Worm (Caenorhabditis elegans) whole organism, L1 larva: ENCODE data around the gene C15C8.4.

Source experiments
- C04F5.9 ChIP-seq: sonication (generic microtip); optimal IDR thresholded peaks from 2 replicates; lab custom pipeline; 2016; ENCODE audit warnings: missing genetic modification characterization, missing compliant biosample characterization
- C34B4.2 ChIP-seq: sonication (generic microtip); optimal IDR thresholded peaks from 2 replicates; lab custom pipeline; 2017; ENCODE audit warnings: mild to moderate bottlenecking, missing genetic modification characterization, missing compliant biosample characterization
- aha-1 ChIP-seq: fragments of 150-350 bp; optimal IDR thresholded peaks from 2 replicates; lab custom pipeline; 2014; ENCODE audit warnings: missing biosample characterization, missing genetic modification characterization
- aly-2 ChIP-seq: fragments of 150-350 bp; optimal IDR thresholded peaks from 2 replicates; lab custom pipeline; 2014; ENCODE audit warnings: missing biosample characterization, missing genetic modification characterization
- blmp-1 ChIP-seq: fragments of 150-350 bp; optimal IDR thresholded peaks from 2 replicates; lab custom pipeline; 2014; ENCODE audit warnings: missing biosample characterization, missing genetic modification characterization
- ceh-8 ChIP-seq: fragments of 200-800 bp; sonication (Bioruptor generic); optimal IDR thresholded peaks from 2 replicates; lab custom pipeline; 2018; ENCODE audit warnings: mild to moderate bottlenecking, missing genetic modification characterization, moderate library complexity, missing compliant biosample characterization
- ceh-90 ChIP-seq: sonication (generic microtip); optimal IDR thresholded peaks from 2 replicates; lab custom pipeline; 2016; ENCODE audit warnings: missing genetic modification characterization, missing compliant biosample characterization
- ces-1 ChIP-seq: fragments of 150-350 bp; optimal IDR thresholded peaks from 2 replicates; lab custom pipeline; 2014; ENCODE audit warnings: missing biosample characterization, missing genetic modification reagents, missing genetic modification characterization
- efl-3 ChIP-seq: fragments of 200-800 bp; sonication (Bioruptor generic); optimal IDR thresholded peaks from 2 replicates; lab custom pipeline; 2018; ENCODE audit warnings: mild to moderate bottlenecking, missing genetic modification characterization, missing compliant biosample characterization
- egl-27 ChIP-seq, 2 experiments: fragments of 150-350 bp in 1 of 2; sonication (generic microtip); optimal IDR thresholded peaks; 3 replicates each; lab custom pipeline; 2017 to 2018; ENCODE audit warnings: missing biosample characterization in 2 of 2, missing genetic modification characterization in 2 of 2, missing genetic modification reagents in 2 of 2
- elt-2 ChIP-seq: sonication (generic microtip); optimal IDR thresholded peaks from 2 replicates; lab custom pipeline; 2016; ENCODE audit warnings: missing genetic modification characterization, mild to moderate bottlenecking, inconsistent platforms, missing compliant biosample characterization, missing genetic modification reagents
- fkh-10 ChIP-seq: sonication (generic microtip); optimal IDR thresholded peaks from 2 replicates; lab custom pipeline; 2017; ENCODE audit warnings: missing biosample characterization, missing genetic modification reagents, missing genetic modification characterization
- fkh-8 ChIP-seq: sonication (generic microtip); optimal IDR thresholded peaks from 2 replicates; lab custom pipeline; 2016; ENCODE audit warnings: mild to moderate bottlenecking, missing genetic modification characterization, missing compliant biosample characterization
- grh-1 ChIP-seq: fragments of 200-800 bp; sonication (Bioruptor generic); IDR thresholded peaks from 2 replicates; pipeline ENCODE4 v1.3.6; 2022; ENCODE audit warnings: missing genetic modification reagents, missing genetic modification characterization, missing compliant biosample characterization
- hlh-17 ChIP-seq: fragments of 200-800 bp; sonication (Bioruptor generic); optimal IDR thresholded peaks from 2 replicates; lab custom pipeline; 2018; ENCODE audit warnings: missing genetic modification characterization, mild to moderate bottlenecking, missing compliant biosample characterization, moderate library complexity, borderline replicate concordance
- irx-1 ChIP-seq: sonication (generic microtip); optimal IDR thresholded peaks from 2 replicates; lab custom pipeline; 2016; ENCODE audit warnings: missing genetic modification characterization, missing compliant biosample characterization
- isw-1 ChIP-seq: fragments of 200-800 bp; sonication (Bioruptor generic); IDR thresholded peaks from 2 replicates; pipeline ENCODE4 v1.3.6; 2022; ENCODE audit warnings: missing genetic modification characterization, missing compliant biosample characterization
- lin-13 ChIP-seq: fragments of 150-350 bp; optimal IDR thresholded peaks from 2 replicates; lab custom pipeline; 2014; ENCODE audit warnings: missing biosample characterization, missing genetic modification reagents, missing genetic modification characterization
- lin-35 ChIP-seq, 2 experiments: fragments of 150-350 bp; optimal IDR thresholded peaks; 2 replicates each; lab custom pipeline; 2014; ENCODE audit warnings: missing biosample characterization in 2 of 2, missing genetic modification characterization in 2 of 2, missing genetic modification reagents in 2 of 2
- lin-39 ChIP-seq: fragments of 150-350 bp; optimal IDR thresholded peaks from 2 replicates; lab custom pipeline; 2014; ENCODE audit warnings: missing biosample characterization, missing genetic modification reagents, missing genetic modification characterization
- lir-3 ChIP-seq: sonication (generic microtip); optimal IDR thresholded peaks from 2 replicates; lab custom pipeline; 2016; ENCODE audit warnings: mild to moderate bottlenecking, missing genetic modification characterization, moderate library complexity, missing compliant biosample characterization; ENCODE audit not compliant: poor library complexity
- mdl-1 ChIP-seq, 2 experiments: fragments of 150-350 bp; optimal IDR thresholded peaks; 2 replicates each; lab custom pipeline; 2014 to 2017; ENCODE audit warnings: missing biosample characterization in 2 of 2, missing genetic modification characterization in 2 of 2, inconsistent platforms in 1 of 2
- mef-2 ChIP-seq: fragments of 150-350 bp; optimal IDR thresholded peaks from 2 replicates; lab custom pipeline; 2014; ENCODE audit warnings: missing biosample characterization, missing genetic modification characterization
- mep-1 ChIP-seq: fragments of 150-350 bp; optimal IDR thresholded peaks from 2 replicates; lab custom pipeline; 2014; ENCODE audit warnings: missing biosample characterization, missing genetic modification characterization
- nhr-19 ChIP-seq: fragments of 200-800 bp; sonication (Bioruptor generic); conservative IDR thresholded peaks from 2 replicates; pipeline ENCODE4 v1.3.6; 2022; ENCODE audit warnings: missing genetic modification characterization, missing compliant biosample characterization
- nhr-20 ChIP-seq: sonication (generic microtip); optimal IDR thresholded peaks from 2 replicates; lab custom pipeline; 2016; ENCODE audit warnings: mild to moderate bottlenecking, missing genetic modification characterization, missing compliant biosample characterization
- nhr-237 ChIP-seq: fragments of 150-350 bp; optimal IDR thresholded peaks from 2 replicates; lab custom pipeline; 2014; ENCODE audit warnings: missing biosample characterization, missing genetic modification characterization
- nhr-28 ChIP-seq: fragments of 150-350 bp; optimal IDR thresholded peaks from 2 replicates; lab custom pipeline; 2014; ENCODE audit warnings: missing biosample characterization, missing genetic modification characterization
- nhr-47 ChIP-seq: sonication (generic microtip); optimal IDR thresholded peaks from 2 replicates; lab custom pipeline; 2016; ENCODE audit warnings: mild to moderate bottlenecking, missing genetic modification characterization, moderate library complexity, missing compliant biosample characterization
- nhr-76 ChIP-seq: sonication (generic microtip); optimal IDR thresholded peaks from 2 replicates; lab custom pipeline; 2017; ENCODE audit warnings: missing biosample characterization, missing genetic modification characterization
- nhr-77 ChIP-seq: fragments of 150-350 bp; optimal IDR thresholded peaks from 2 replicates; lab custom pipeline; 2014; ENCODE audit warnings: missing biosample characterization, missing genetic modification characterization
- pax-3 ChIP-seq: fragments of 200-800 bp; sonication (Bioruptor generic); optimal IDR thresholded peaks from 2 replicates; lab custom pipeline; 2018; ENCODE audit warnings: mild to moderate bottlenecking, missing genetic modification characterization, moderate library complexity, missing compliant biosample characterization
- pqm-1 ChIP-seq: sonication (generic microtip); optimal IDR thresholded peaks from 3 replicates; lab custom pipeline; 2017; ENCODE audit warnings: missing biosample characterization, missing genetic modification characterization
- rnt-1 ChIP-seq: sonication (generic microtip); optimal IDR thresholded peaks from 2 replicates; lab custom pipeline; 2016; ENCODE audit warnings: mild to moderate bottlenecking, missing genetic modification characterization, moderate library complexity, missing compliant biosample characterization
- skn-1 ChIP-seq: fragments of 150-350 bp; optimal IDR thresholded peaks from 2 replicates; lab custom pipeline; 2014; ENCODE audit warnings: missing biosample characterization, missing genetic modification characterization
- snpc-4 ChIP-seq: fragments of 150-350 bp; optimal IDR thresholded peaks from 2 replicates; lab custom pipeline; 2014; ENCODE audit warnings: missing biosample characterization, missing genetic modification characterization
- snu-23 ChIP-seq: sonication (generic microtip); optimal IDR thresholded peaks from 2 replicates; lab custom pipeline; 2016; ENCODE audit warnings: missing genetic modification characterization, missing compliant biosample characterization
- sox-4 ChIP-seq: sonication (generic microtip); optimal IDR thresholded peaks from 2 replicates; lab custom pipeline; 2016; ENCODE audit warnings: missing genetic modification characterization, missing compliant biosample characterization
- tlp-1 ChIP-seq: fragments of 150-350 bp; optimal IDR thresholded peaks from 2 replicates; lab custom pipeline; 2014; ENCODE audit warnings: missing biosample characterization, missing genetic modification characterization
- unc-62 ChIP-seq: fragments of 150-350 bp; optimal IDR thresholded peaks from 2 replicates; lab custom pipeline; 2014; ENCODE audit warnings: missing biosample characterization, missing genetic modification reagents, missing genetic modification characterization
- unc-86 ChIP-seq: sonication (generic microtip); optimal IDR thresholded peaks from 2 replicates; lab custom pipeline; 2016; ENCODE audit warnings: missing genetic modification characterization, missing compliant biosample characterization
- xbp-1 ChIP-seq: sonication (generic microtip); optimal IDR thresholded peaks from 2 replicates; lab custom pipeline; 2016; ENCODE audit warnings: missing genetic modification characterization, missing compliant biosample characterization
- ztf-11 ChIP-seq, 2 experiments: sonication (generic microtip); optimal IDR thresholded peaks; 2 replicates each; lab custom pipeline; 2016 to 2017; ENCODE audit warnings: missing genetic modification characterization in 2 of 2, missing biosample characterization in 1 of 2, missing compliant biosample characterization in 1 of 2

Gene C15C8.4

DNA sequence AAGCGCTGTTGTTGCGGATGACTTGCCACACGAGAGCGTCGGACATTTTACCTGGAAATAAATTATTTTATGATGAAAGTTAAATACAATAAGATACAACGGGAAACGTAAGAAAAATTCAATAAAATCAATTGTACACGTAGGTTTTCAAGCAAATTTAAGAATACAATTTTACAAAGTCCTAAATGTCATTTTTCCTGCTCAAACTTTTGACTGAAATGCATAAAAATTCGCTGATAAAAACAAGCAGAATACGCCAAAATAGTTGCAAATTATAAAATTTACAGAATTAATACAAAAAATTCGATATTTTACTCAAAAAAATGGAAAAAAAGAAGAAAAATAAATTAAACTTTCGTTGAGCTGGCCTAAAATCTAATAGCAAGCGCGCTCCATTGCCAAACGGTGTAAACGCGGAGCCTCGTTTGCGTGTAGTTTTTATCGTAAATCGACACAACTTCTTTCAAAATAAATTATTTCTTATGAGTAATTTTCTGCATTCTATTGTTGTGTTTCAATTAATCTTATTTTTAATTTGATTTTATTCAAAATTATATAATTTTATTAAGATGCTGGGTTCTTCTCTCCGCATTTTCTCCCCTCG, 19.1 kb downstream of the C15C8.4 start, which contains the start of the genes rpl-28 and mrpl-49 (continued):
- TF ChIP-seq mdl-1 (tag; optimal IDR thresholded peaks at IDR 0.05; lab: Kevin White, UChicago): peak in 1 of 2 experiments; percentile 88
- no peak for TF ChIP-seq tlp-1 (tag; lab: Kevin White, UChicago)
- TF ChIP-seq C04F5.9 (tag; lab: Kevin White, UChicago): peak; percentile 61
- TF ChIP-seq fkh-8 (tag; lab: Kevin White, UChicago): peak; percentile 94
- TF ChIP-seq unc-86 (tag; lab: Kevin White, UChicago): peak; percentile 72
- TF ChIP-seq grh-1: peak; percentile 72
- peak; percentile 93 for TF ChIP-seq skn-1 (tag; lab: Kevin White, UChicago)
- TF ChIP-seq sox-4 (tag; lab: Kevin White, UChicago): peak; percentile 21
- TF ChIP-seq elt-2 (tag; lab: Kevin White, UChicago): peak; percentile 33
- TF ChIP-seq nhr-77 (tag; lab: Kevin White, UChicago): peak; percentile 82
- TF ChIP-seq egl-27 (tag; optimal IDR thresholded peaks at IDR 0.05; lab: Kevin White, UChicago): no peak
- peak; percentile 90 for TF ChIP-seq nhr-47
- TF ChIP-seq ztf-11 (tag; optimal IDR thresholded peaks at IDR 0.05; lab: Kevin White, UChicago): peak in 1 of 2 experiments; percentile 41
- TF ChIP-seq aly-2 (tag; lab: Kevin White, UChicago): peak; percentile 42
- no peak for TF ChIP-seq C34B4.2 (tag; lab: Kevin White, UChicago)
- peak; percentile 83 for TF ChIP-seq blmp-1 (tag; lab: Kevin White, UChicago)
- peak; percentile 65 for TF ChIP-seq nhr-237 (tag; lab: Kevin White, UChicago)
- peak; percentile 29 for TF ChIP-seq mef-2 (tag; lab: Kevin White, UChicago)
- no peak for TF ChIP-seq unc-62 (GFP tag; lab: Kevin White, UChicago)
- TF ChIP-seq mep-1 (tag; lab: Kevin White, UChicago): peak; percentile 97
- peak; percentile 56 for TF ChIP-seq ceh-8 (GFP tag; lab: Kevin White, UChicago)
- TF ChIP-seq ces-1 (GFP tag; lab: Kevin White, UChicago): no peak
- no peak for TF ChIP-seq nhr-76 (tag; lab: Kevin White, UChicago)
- peak; percentile 86 for TF ChIP-seq pax-3 (tag; lab: Kevin White, UChicago)
- TF ChIP-seq aha-1: no peak
- TF ChIP-seq hlh-17 (GFP tag; lab: Kevin White, UChicago): no peak
- peak; percentile 81 for TF ChIP-seq lin-13 (GFP tag; lab: Kevin White, UChicago)
- no peak for TF ChIP-seq nhr-28 (tag; lab: Kevin White, UChicago)
- TF ChIP-seq snu-23 (GFP tag; lab: Kevin White, UChicago): peak; percentile 93
- TF ChIP-seq irx-1 (tag; lab: Kevin White, UChicago): peak; percentile 76
- TF ChIP-seq nhr-19 (GFP tag; lab: Robert Waterston, UW): peak; percentile 86
- peak; percentile 42 for TF ChIP-seq fkh-10 (GFP tag; lab: Kevin White, UChicago)
- TF ChIP-seq xbp-1 (tag; lab: Kevin White, UChicago): peak; percentile 89
- peak; percentile 89 for TF ChIP-seq snpc-4 (tag; lab: Kevin White, UChicago)
- no peak for TF ChIP-seq efl-3 (GFP tag; lab: Kevin White, UChicago)
- peak; percentile 78 for TF ChIP-seq lin-39 (tag; lab: Kevin White, UChicago)
- TF ChIP-seq lin-35 (GFP tag; optimal IDR thresholded peaks at IDR 0.05; lab: Kevin White, UChicago): peak; percentile 85 to 92
- TF ChIP-seq nhr-20: peak; percentile 92
- peak; percentile 84 for TF ChIP-seq rnt-1 (tag; lab: Kevin White, UChicago)
- TF ChIP-seq isw-1 (GFP tag; lab: Robert Waterston, UW): peak; percentile 87
- peak; percentile 71 for TF ChIP-seq lir-3
- TF ChIP-seq ceh-90: peak; percentile 61
- no peak for TF ChIP-seq pqm-1
